Worm (Caenorhabditis elegans): Measurements from ENCODE around the gene R01H2.7.

Gene R01H2.7

DNA sequence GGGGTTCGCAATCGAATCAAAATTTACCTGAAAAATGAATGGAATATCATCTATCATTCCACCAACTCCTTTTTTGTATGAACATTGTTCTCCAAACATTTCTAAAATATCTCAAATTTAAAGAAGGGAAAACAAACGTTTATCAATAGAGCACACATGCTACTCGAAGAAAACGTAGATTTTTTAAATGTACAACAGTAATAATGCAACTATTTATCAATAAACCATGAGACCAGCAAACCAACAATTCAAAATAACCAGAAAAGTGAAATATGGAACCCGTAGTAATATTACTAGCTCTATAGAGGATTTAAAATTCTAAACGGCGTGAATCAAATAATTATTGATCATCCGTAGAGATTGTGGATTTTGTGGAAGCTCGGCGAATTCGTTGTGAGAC is 33.2 kb upstream of the R01H2.7 start, which contains the start of gene ZK418.6:
ZK418.6 (minus strand) TSS at position 101 of the 400 bp plus-strand sequence.
- TF ChIP-seq klf-2 (GFP tag; conservative IDR thresholded peaks at IDR 0.05) = no peak
- no peak for TF ChIP-seq ztf-23 (GFP tag; IDR thresholded peaks at IDR 0.05)
- TF ChIP-seq T22C8.4 (GFP tag; IDR thresholded peaks at IDR 0.05) = no peak
- no peak for TF ChIP-seq cog-1 (tag; optimal IDR thresholded peaks at IDR 0.05)
- TF ChIP-seq flt-1 (GFP tag; IDR thresholded peaks at IDR 0.05) = no peak
- no peak for TF ChIP-seq med-1 (GFP tag; optimal IDR thresholded peaks at IDR 0.05; ENCODE audit: insufficient read depth)
- no peak for TF ChIP-seq tab-1 (GFP tag; IDR thresholded peaks at IDR 0.05)
- no peak for TF ChIP-seq ztf-29 (GFP tag; IDR thresholded peaks at IDR 0.05)
- no peak for TF ChIP-seq ref-1 (GFP tag; conservative IDR thresholded peaks at IDR 0.05)

DNA sequence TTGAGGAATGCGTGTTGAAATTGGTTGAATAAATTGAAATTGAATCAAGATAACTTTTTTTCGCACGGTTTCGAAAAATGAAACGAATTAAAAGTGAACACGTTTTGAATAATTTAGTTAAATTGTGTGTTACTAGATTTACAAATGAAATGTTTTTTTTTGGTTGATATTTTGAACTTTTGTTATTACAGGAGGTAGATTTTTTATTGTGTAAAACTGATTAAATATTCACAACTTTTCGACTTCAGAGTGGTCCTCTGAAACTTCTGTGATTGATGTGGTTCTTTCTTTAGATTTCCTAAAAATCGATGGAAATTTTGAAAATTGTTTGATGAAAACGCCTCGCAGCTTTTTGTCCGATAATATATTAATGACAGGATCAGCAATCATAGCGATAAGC is 30.8 kb upstream of the R01H2.7 start, which contains the start of gene ZK418.13:
ZK418.13 (minus strand) TSS at position 101 of the 400 bp plus-strand sequence.
- TF ChIP-seq med-1 (GFP tag; optimal IDR thresholded peaks at IDR 0.05; ENCODE audit: insufficient read depth) (no peak), ref-1 (GFP tag; conservative IDR thresholded peaks at IDR 0.05) (no peak), ztf-23 (GFP tag; IDR thresholded peaks at IDR 0.05) (no peak), flt-1 (GFP tag; IDR thresholded peaks at IDR 0.05) (no peak)

DNA sequence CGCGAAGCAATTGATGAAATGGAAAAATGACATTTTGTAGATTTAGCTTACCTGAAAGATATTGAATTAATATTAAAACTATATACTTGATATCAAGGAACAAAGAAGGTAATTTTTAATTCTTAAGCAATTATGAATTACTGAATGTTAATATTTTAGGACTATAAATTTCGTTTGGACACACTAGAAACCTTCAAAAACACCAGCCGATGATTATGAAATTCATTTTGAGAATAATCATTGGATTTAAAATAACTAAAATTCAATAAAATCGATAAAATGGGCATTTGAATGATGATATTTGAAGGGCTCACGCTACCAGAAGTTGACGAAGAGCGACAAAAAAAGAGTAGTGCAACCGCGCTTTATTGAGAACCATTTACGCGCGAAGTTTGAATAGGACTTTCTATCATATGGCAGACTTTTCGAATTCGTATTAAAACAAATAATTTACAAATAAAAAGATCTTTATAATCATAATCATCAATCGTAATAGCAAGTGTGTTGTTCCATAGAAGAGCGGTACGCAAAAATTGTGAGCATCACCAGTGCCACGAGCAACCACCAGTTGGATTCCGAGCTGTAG is 28.4 kb upstream of the R01H2.7 start, which contains the start of gene ZK418.5:
ZK418.5 (minus strand) TSS at position 51 of the 586 bp plus-strand sequence.
- no peak for TF ChIP-seq cog-1 (tag; optimal IDR thresholded peaks at IDR 0.05)
- no peak for TF ChIP-seq tab-1 (GFP tag; IDR thresholded peaks at IDR 0.05)
- no peak for TF ChIP-seq med-1 (GFP tag; optimal IDR thresholded peaks at IDR 0.05; ENCODE audit: insufficient read depth)
- no peak for TF ChIP-seq klf-2 (GFP tag; conservative IDR thresholded peaks at IDR 0.05)
- no peak for TF ChIP-seq ztf-23 (GFP tag; IDR thresholded peaks at IDR 0.05)
- TF ChIP-seq flt-1 (GFP tag; IDR thresholded peaks at IDR 0.05) = no peak
- TF ChIP-seq ref-1 (GFP tag; conservative IDR thresholded peaks at IDR 0.05) = no peak
- no peak for TF ChIP-seq ztf-29 (GFP tag; IDR thresholded peaks at IDR 0.05)
- TF ChIP-seq T22C8.4 (GFP tag; IDR thresholded peaks at IDR 0.05) = no peak

DNA sequence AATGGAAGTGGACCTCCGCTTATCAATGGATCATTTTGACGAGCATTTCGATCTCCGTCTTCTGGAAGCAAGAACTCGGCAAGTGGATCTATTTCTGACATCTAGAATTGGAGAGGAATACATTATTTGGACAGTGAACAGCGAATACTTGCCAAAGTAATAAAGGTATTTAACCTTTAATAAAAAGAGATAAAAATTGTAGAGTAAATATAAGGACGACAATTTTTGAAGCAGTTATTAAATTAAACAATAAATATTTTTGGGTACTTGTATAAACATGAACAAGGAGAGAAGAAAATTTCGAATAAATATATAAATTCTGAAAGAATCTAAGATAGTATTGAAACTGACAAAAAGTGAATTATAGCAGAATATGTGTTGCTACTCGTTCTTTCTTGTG is 26.9 kb upstream of the R01H2.7 start, which contains the start of gene lin-37:
lin-37 (minus strand) TSS at position 101 of the 400 bp plus-strand sequence.
- no peak for TF ChIP-seq tab-1 (GFP tag; IDR thresholded peaks at IDR 0.05)
- no peak for TF ChIP-seq klf-2 (GFP tag; conservative IDR thresholded peaks at IDR 0.05)
- no peak for TF ChIP-seq ref-1 (GFP tag; conservative IDR thresholded peaks at IDR 0.05)
- no peak for TF ChIP-seq T22C8.4 (GFP tag; IDR thresholded peaks at IDR 0.05)

DNA sequence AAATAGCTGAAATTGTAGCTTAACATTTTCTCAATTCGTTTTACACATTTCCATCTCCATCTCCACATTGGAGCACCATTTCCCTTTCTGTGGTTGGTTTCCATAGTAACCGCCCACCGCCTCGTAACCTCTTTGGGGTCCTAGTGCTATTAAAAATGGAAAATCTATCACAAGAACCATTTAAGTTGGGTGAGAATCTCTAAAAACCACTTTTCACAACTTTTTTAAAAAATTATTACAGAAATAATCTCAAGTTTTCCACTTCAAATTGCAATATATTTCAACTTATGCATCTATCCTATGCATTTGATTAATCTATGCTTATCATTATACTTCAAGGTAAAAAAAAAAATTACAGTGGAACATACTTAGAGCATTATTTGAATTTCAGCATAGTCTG is 24.4 kb upstream of the R01H2.7 start, which contains the start of gene tmem-17:
tmem-17 (plus strand) TSS at position 301 of the 400 bp plus-strand sequence.
- TF ChIP-seq cog-1 (tag; optimal IDR thresholded peaks at IDR 0.05) (no peak), flt-1 (GFP tag; IDR thresholded peaks at IDR 0.05) (no peak), tab-1 (GFP tag; IDR thresholded peaks at IDR 0.05) (no peak), ztf-23 (GFP tag; IDR thresholded peaks at IDR 0.05) (no peak), klf-2 (GFP tag; conservative IDR thresholded peaks at IDR 0.05) (no peak), ref-1 (GFP tag; conservative IDR thresholded peaks at IDR 0.05) (no peak), ztf-29 (GFP tag; IDR thresholded peaks at IDR 0.05) (no peak), T22C8.4 (GFP tag; IDR thresholded peaks at IDR 0.05) (no peak), med-1 (GFP tag; optimal IDR thresholded peaks at IDR 0.05; ENCODE audit: insufficient read depth) (no peak)

DNA sequence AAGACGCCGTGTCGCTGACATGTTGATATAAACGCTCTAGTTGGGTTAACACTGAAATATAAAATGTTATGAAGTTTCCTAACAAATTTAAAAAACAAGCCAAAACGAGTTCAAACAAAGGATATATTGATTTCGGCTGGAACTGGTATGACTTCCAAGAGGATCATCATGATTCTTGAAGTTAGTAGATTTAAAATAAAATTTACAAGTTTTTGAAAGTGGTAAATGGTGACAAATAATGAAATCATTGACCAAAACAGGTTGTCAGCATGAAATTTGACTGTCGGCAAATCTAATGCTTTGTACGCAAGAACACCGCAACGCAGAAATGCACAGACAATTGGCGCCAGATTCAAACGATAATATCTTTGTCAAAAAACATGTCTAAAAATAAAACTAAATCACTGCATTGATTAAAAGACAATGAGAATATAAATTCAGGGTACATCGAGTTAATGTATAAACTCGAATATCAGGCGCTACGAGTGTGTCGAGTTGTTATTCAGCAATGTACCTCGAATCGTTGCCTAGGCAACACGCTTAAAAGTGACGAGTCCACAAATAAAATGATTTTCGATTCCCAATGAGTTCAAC is 23.1 kb upstream of the R01H2.7 start, which contains the start of the genes ubc-18 and R01H2.8:
ubc-18 (minus strand) TSS at position 51 of the 594 bp plus-strand sequence.
R01H2.8 (plus strand) TSS at position 544 of the 594 bp plus-strand sequence.
- TF ChIP-seq flt-1 (GFP tag; IDR thresholded peaks at IDR 0.05) (no peak), cog-1 (tag; optimal IDR thresholded peaks at IDR 0.05) (no peak), med-1 (GFP tag; optimal IDR thresholded peaks at IDR 0.05; ENCODE audit: insufficient read depth) (no peak)

DNA sequence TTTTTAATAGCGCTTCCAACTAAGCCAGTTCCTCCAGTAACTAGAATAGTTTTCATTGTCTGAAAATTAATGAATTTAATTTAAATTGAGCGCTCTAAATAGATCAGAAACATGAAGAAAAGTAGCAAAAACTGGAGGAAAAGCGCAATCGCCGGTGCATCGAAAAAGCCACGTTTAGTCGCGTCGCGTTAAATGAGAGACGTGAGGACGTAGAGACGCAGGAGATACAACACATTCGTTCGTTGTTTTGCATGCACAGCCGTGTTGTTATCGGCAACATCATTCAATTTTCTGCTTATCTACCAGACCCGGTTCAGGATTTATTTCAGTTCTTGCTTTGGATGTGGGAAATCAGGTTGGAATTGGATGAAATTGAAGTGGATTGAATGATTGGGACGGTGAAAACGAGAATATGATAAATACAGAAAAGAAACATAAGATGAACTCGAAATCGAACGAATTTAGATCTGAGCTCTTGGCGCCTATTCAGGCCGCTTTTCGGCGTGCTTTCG is 21.9 kb upstream of the R01H2.7 start, which contains the start of gene ger-1:
ger-1 (minus strand) TSS at position 93 of the 512 bp plus-strand sequence.
- TF ChIP-seq med-1 (GFP tag; optimal IDR thresholded peaks at IDR 0.05; ENCODE audit: insufficient read depth) (no peak), cog-1 (tag; optimal IDR thresholded peaks at IDR 0.05) (no peak), ref-1 (GFP tag; conservative IDR thresholded peaks at IDR 0.05) (no peak), klf-2 (GFP tag; conservative IDR thresholded peaks at IDR 0.05) (no peak), T22C8.4 (GFP tag; IDR thresholded peaks at IDR 0.05) (no peak), ztf-29 (GFP tag; IDR thresholded peaks at IDR 0.05) (no peak)

DNA sequence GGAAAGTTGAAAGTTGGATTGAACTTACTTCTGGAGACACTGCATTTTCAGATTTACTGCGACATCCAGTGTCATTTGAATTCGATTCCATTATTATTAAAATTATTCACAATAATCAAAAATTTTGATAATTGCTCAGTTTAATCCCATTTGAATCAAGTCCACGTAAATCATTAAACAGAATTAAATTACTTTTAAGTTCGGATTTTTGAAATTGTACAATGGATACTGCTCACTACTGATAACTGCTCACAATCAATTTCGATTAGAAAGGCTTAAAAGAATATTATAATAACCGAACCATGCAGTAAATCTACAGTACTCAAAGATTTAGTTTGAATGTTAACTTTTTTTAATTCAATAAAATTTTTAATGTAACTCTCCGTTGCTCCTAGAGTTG is 18.6 kb upstream of the R01H2.7 start, which contains the start of gene R01H2.4:
R01H2.4 (minus strand) TSS at position 101 of the 400 bp plus-strand sequence.
- no peak for TF ChIP-seq med-1 (GFP tag; optimal IDR thresholded peaks at IDR 0.05; ENCODE audit: insufficient read depth)
- no peak for TF ChIP-seq cog-1 (tag; optimal IDR thresholded peaks at IDR 0.05)
- no peak for TF ChIP-seq klf-2 (GFP tag; conservative IDR thresholded peaks at IDR 0.05)
- no peak for TF ChIP-seq ztf-29 (GFP tag; IDR thresholded peaks at IDR 0.05)
- TF ChIP-seq T22C8.4 (GFP tag; IDR thresholded peaks at IDR 0.05) = no peak
- no peak for TF ChIP-seq ztf-23 (GFP tag; IDR thresholded peaks at IDR 0.05)
- TF ChIP-seq ref-1 (GFP tag; conservative IDR thresholded peaks at IDR 0.05) = no peak
- TF ChIP-seq flt-1 (GFP tag; IDR thresholded peaks at IDR 0.05) = no peak
- no peak for TF ChIP-seq tab-1 (GFP tag; IDR thresholded peaks at IDR 0.05)

DNA sequence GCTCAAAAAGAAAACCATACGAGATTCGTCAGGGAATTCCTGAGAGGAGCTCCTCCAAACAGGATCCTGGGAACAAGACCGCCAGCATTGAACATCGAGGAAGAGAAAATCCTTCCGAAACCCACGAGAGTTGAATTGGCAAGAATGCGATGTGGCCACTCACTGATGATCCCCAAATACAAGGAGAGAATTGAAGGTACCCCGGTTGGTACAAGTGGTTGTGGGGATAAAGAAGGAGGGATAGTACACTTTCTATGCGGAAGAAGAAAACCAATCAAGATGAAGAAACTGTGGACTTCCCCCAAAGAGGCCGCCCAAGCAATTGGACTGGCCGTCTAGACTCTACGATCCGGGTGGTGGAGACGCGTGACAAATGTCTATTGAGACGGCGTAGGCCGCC is 17.5 kb upstream of the R01H2.7 start:
- TF ChIP-seq ref-1 (GFP tag; conservative IDR thresholded peaks at IDR 0.05) (no peak), T22C8.4 (GFP tag; IDR thresholded peaks at IDR 0.05) (no peak), ztf-29 (GFP tag; IDR thresholded peaks at IDR 0.05) (no peak), tab-1 (GFP tag; IDR thresholded peaks at IDR 0.05) (no peak)

DNA sequence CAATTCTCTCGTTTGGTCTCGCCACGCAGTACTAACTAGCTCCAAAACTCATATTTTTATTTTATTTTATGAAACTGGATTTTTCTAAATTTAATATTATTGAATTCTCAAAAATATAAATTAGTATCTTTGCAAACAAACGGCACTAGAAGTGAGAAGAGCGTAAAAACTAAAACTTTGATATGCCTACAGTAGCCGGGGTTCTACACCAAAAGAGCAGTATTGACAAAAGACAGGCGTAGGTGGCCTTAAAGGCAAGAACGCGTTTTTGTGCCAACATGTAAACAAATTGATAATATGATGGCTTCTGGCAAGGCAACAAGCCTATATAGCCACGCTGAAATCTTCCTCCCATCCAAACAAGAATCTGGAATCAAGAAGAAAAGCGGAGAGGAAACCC is 17.0 kb upstream of the R01H2.7 start, which contains the start of gene R01H2.1:
R01H2.1 (plus strand) TSS at position 301 of the 400 bp plus-strand sequence.
- TF ChIP-seq T22C8.4 (GFP tag; IDR thresholded peaks at IDR 0.05) (no peak), ztf-23 (GFP tag; IDR thresholded peaks at IDR 0.05) (no peak), tab-1 (GFP tag; IDR thresholded peaks at IDR 0.05) (no peak), cog-1 (tag; optimal IDR thresholded peaks at IDR 0.05) (no peak), med-1 (GFP tag; optimal IDR thresholded peaks at IDR 0.05; ENCODE audit: insufficient read depth) (no peak), flt-1 (GFP tag; IDR thresholded peaks at IDR 0.05) (no peak), ztf-29 (GFP tag; IDR thresholded peaks at IDR 0.05) (no peak), klf-2 (GFP tag; conservative IDR thresholded peaks at IDR 0.05) (no peak), ref-1 (GFP tag; conservative IDR thresholded peaks at IDR 0.05) (no peak)

Measured in whole organism, midembryonic.